Fruit fly (Drosophila melanogaster): ENCODE results near the gene Sec15.

dm6 chr3R:21140458-21140857 lies 32.7 kb upstream of the Sec15 start, which contains the start of gene SNF4Agamma:
- TF ChIP-seq EcR (GFP tag; optimal IDR thresholded peaks at IDR 0.05) (no peak), CG17806 (tag; optimal IDR thresholded peaks at IDR 0.05) (no peak), Pif1A (GFP tag; optimal IDR thresholded peaks at IDR 0.05) (no peak), CG8159 (tag; optimal IDR thresholded peaks at IDR 0.05) (no peak), Snoo (tag; optimal IDR thresholded peaks at IDR 0.05) (no peak), CG9948 (tag; optimal IDR thresholded peaks at IDR 0.05) (no peak), gl (tag; optimal IDR thresholded peaks at IDR 0.05) (no peak), CG12605 (GFP tag; IDR thresholded peaks at IDR 0.05) (no peak)

Measured in whole organism, pupa.